Fruit fly (Drosophila melanogaster): ENCODE data around the gene CG33257.

CG33257 gene

dm6 chr3L:16309972-16310371, 36.2 kb upstream of the CG33257 start (continued):
- peak; percentile 37; the same call in 1 of the 2 replicates for TF ChIP-seq CG14014 (GFP tag; IDR thresholded peaks at IDR 0.05)
- TF ChIP-seq CG12744 (GFP tag; optimal IDR thresholded peaks at IDR 0.05) = no peak
- TF ChIP-seq sug (tag; optimal IDR thresholded peaks at IDR 0.05) = no peak
- TF ChIP-seq CG31441 (GFP tag; IDR thresholded peaks at IDR 0.05) = no peak
- TF ChIP-seq nmo (GFP tag; optimal IDR thresholded peaks at IDR 0.05) = no peak
- no peak for TF ChIP-seq Trl (optimal IDR thresholded peaks at IDR 0.05)
- peak; percentile 38 for TF ChIP-seq Trl (GFP tag; optimal IDR thresholded peaks at IDR 0.05)
- peak; percentile 46; the same call in 1 of the 2 replicates for TF ChIP-seq sob (GFP tag; IDR thresholded peaks at IDR 0.05)
- TF ChIP-seq az2 (GFP tag; optimal IDR thresholded peaks at IDR 0.05) = no peak
- TF ChIP-seq CG9817 (tag; optimal IDR thresholded peaks at IDR 0.05) = peak; percentile 63
- no peak for TF ChIP-seq Spps (tag; optimal IDR thresholded peaks at IDR 0.05)
- no peak for TF ChIP-seq cg (GFP tag; optimal IDR thresholded peaks at IDR 0.05)
- peak; percentile 49 for TF ChIP-seq CG11247 (GFP tag; IDR thresholded peaks at IDR 0.05)
- no peak for TF ChIP-seq fd64A (GFP tag; optimal IDR thresholded peaks at IDR 0.05)
- peak; percentile 5 for TF ChIP-seq Antp (GFP tag; optimal IDR thresholded peaks at IDR 0.05)
- no peak for TF ChIP-seq CG7987 (GFP tag; optimal IDR thresholded peaks at IDR 0.05)
- TF ChIP-seq her (GFP tag; optimal IDR thresholded peaks at IDR 0.05) = peak; percentile 40
- TF ChIP-seq dimm (GFP tag; IDR thresholded peaks at IDR 0.05) = no peak
- TF ChIP-seq CG30403 (GFP tag; optimal IDR thresholded peaks at IDR 0.05) = peak; percentile 38
- no peak for TF ChIP-seq HLH54F (GFP tag; optimal IDR thresholded peaks at IDR 0.05)
- TF ChIP-seq Med (GFP tag) = peak; percentile 86
- TF ChIP-seq Aef1 (GFP tag; IDR thresholded peaks at IDR 0.05) = 0 out of 3 replicates have a peak, but pooled peaks have one; percentile 33
- TF ChIP-seq CG1647 (GFP tag; optimal IDR thresholded peaks at IDR 0.05) = no peak
- TF ChIP-seq CG4360 (GFP tag; IDR thresholded peaks at IDR 0.05) = no peak
- peak; percentile 67 for TF ChIP-seq schlank (tag; optimal IDR thresholded peaks at IDR 0.05)
- 0 out of 3 replicates have a peak, but pooled peaks have one; percentile 50 for TF ChIP-seq CG11456 (GFP tag; IDR thresholded peaks at IDR 0.05)
- peak; percentile 10 for TF ChIP-seq CG15269 (tag; optimal IDR thresholded peaks at IDR 0.05)
- 0 out of 2 replicates have a peak, but pooled peaks have one; percentile 11 for TF ChIP-seq CG7372 (GFP tag; IDR thresholded peaks at IDR 0.05)
- no peak for TF ChIP-seq HLH4C (GFP tag; IDR thresholded peaks at IDR 0.05; ENCODE audit: partially characterized antibody)
- TF ChIP-seq CG6272 (GFP tag; IDR thresholded peaks at IDR 0.05) = no peak
- no peak for TF ChIP-seq Vsx1 (GFP tag; optimal IDR thresholded peaks at IDR 0.05)
- TF ChIP-seq row (GFP tag; IDR thresholded peaks at IDR 0.05) = peak; percentile 40; the same call in 1 of the 3 replicates
- TF ChIP-seq CG12299 (tag; optimal IDR thresholded peaks at IDR 0.05) = no peak
- TF ChIP-seq slbo (GFP tag; IDR thresholded peaks at IDR 0.05) = peak; percentile 72
- TF ChIP-seq CG30020 (tag; optimal IDR thresholded peaks at IDR 0.05) = no peak
- no peak for TF ChIP-seq Stat92E (GFP tag; optimal IDR thresholded peaks at IDR 0.05)
- TF ChIP-seq stc (GFP tag; IDR thresholded peaks at IDR 0.05) = no peak
- TF ChIP-seq yki (optimal IDR thresholded peaks at IDR 0.05) = no peak
- no peak for TF ChIP-seq Xbp1 (GFP tag; optimal IDR thresholded peaks at IDR 0.05)
- TF ChIP-seq otp (GFP tag; IDR thresholded peaks at IDR 0.05) = no peak
- TF ChIP-seq gem (tag; optimal IDR thresholded peaks at IDR 0.05) = peak; percentile 35
- no peak for TF ChIP-seq gcm (GFP tag; optimal IDR thresholded peaks at IDR 0.05)
- TF ChIP-seq esg (GFP tag; conservative IDR thresholded peaks at IDR 0.05) = no peak
- no peak for TF ChIP-seq CoRest (tag; optimal IDR thresholded peaks at IDR 0.05)
- TF ChIP-seq CG3847 (GFP tag; IDR thresholded peaks at IDR 0.05) = peak; percentile 26; the same call in 1 of the 2 replicates
- peak; percentile 54 for TF ChIP-seq CG12769 (tag; optimal IDR thresholded peaks at IDR 0.05)
- TF ChIP-seq usp (GFP tag; optimal IDR thresholded peaks at IDR 0.05) = no peak
- no peak for TF ChIP-seq eve (GFP tag; optimal IDR thresholded peaks at IDR 0.05)
- TF ChIP-seq ATbp (GFP tag; optimal IDR thresholded peaks at IDR 0.05) = no peak
- TF ChIP-seq al (GFP tag; IDR thresholded peaks at IDR 0.05) = 0 out of 2 replicates have a peak, but pooled peaks have one; percentile 25
